Worm (Caenorhabditis elegans) whole organism, L4/young adult: ENCODE results near the gene aff-1.

Experiments used
- W03F9.2 ChIP-seq: fragments of 150-350 bp; optimal IDR thresholded peaks from 2 replicates; lab custom pipeline; 2014; ENCODE audit warnings: missing biosample characterization, missing genetic modification characterization
- dao-5 ChIP-seq: sonication (generic microtip); optimal IDR thresholded peaks from 2 replicates; lab custom pipeline; 2016; ENCODE audit warnings: missing genotype, missing genetic modification characterization, moderate library complexity, missing compliant biosample characterization
- him-1 ChIP-seq: sonication (generic microtip); optimal IDR thresholded peaks from 2 replicates; lab custom pipeline; 2016; ENCODE audit warnings: missing genotype, missing genetic modification reagents, missing genetic modification characterization, missing compliant biosample characterization

The aff-1 gene

ce11 chrII:6827388-6827787, 36.2 kb downstream of the aff-1 start:
- TF ChIP-seq dao-5 (tag; lab: Kevin White, UChicago) (no peak), him-1 (no peak), W03F9.2 (tag; lab: Kevin White, UChicago) (no peak)

DNA sequence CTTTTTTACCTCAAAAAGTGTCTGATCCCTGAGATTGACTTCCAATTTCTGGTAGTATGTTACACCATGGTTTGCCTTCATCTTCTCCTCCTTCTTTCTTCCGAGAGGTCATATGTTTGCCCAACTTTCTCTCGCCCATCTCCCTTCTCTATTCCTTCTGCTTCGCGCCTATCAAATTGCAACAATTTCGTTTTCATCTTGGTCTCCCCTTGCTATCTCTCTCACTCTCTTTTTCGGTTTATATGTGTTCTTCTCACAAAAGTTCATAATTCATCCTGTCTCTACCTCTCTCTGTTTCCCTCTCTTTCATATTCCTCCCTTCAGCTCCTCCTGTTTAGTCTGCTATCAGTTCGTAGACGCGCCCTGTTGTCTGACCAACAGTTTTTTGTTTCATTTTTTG, 36.8 kb downstream of the aff-1 start:
- TF ChIP-seq him-1 (no peak), dao-5 (tag; lab: Kevin White, UChicago) (no peak)

DNA sequence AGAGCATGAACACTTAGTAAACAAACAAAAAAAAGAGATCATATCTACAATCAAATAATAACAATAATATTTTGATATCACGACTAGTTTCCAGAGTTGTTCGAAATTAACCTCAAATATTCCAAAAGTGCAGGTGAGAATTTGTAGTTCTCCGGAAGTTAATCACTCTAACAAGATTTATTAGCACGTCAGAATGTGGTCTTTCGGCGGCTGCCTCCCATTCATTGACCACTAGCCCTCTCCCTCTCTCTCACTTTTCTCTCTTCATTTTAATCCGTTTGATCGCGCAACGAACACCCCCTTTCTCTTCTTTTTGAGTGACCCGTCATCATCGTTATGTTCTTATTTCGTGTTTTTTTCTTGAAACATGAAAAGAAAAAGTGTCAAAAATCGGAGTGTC, 37.8 kb downstream of the aff-1 start:
- TF ChIP-seq dao-5 (tag; lab: Kevin White, UChicago) (no peak), him-1 (no peak), W03F9.2 (tag; lab: Kevin White, UChicago) (no peak)

- TF ChIP-seq dao-5 (tag; lab: Kevin White, UChicago) (no peak), him-1 (no peak), W03F9.2 (tag; lab: Kevin White, UChicago) (no peak)
These were observed 39.0 kb downstream of the aff-1 start for ce11 chrII:6824524-6824923.

ce11 chrII:6823912-6824311, 39.6 kb downstream of the aff-1 start:
- TF ChIP-seq W03F9.2 (tag; lab: Kevin White, UChicago) (no peak), him-1 (peak; percentile 40), dao-5 (tag; lab: Kevin White, UChicago) (no peak)

DNA sequence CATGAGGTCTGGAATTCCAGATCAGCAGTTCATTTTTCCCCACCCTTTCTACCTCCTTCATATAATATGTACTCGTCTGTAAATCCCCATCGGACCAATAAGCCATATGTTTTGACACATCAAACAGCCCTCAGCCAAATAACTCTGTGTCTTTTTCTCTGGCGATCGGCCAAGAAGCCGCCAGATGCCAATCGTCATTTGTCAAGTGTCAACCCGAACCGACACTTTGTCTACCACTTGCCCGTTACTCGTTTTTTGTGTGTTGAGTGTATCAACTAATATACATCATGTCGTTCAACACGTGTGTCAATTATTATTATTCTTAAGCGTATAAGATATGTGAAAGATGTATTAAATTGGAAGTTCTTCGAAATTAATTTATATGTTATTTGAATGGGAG, 40.3 kb downstream of the aff-1 start:
- TF ChIP-seq W03F9.2 (tag; lab: Kevin White, UChicago) (no peak), dao-5 (tag; lab: Kevin White, UChicago) (no peak), him-1 (no peak)

DNA sequence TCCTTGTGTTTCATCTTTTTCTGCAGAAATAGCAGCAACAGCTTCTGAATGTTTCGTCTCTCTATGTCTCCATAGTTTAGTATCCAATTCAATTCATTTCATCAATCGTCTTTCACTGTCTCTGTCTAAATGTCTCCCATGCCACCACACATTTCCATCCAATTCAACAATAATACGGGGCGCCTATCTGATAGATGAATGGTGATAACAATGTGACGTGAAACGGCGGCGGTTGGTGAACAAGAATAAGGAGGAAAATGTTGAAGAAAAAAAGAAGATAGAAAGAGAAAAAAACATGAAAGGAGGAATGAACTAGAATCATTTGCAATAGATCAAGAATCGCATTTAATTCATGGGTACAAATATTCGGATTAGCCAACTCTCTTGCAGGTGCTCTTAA, 41.2 kb downstream of the aff-1 start:
- TF ChIP-seq W03F9.2 (tag; lab: Kevin White, UChicago) (no peak), him-1 (peak; percentile 5)

DNA sequence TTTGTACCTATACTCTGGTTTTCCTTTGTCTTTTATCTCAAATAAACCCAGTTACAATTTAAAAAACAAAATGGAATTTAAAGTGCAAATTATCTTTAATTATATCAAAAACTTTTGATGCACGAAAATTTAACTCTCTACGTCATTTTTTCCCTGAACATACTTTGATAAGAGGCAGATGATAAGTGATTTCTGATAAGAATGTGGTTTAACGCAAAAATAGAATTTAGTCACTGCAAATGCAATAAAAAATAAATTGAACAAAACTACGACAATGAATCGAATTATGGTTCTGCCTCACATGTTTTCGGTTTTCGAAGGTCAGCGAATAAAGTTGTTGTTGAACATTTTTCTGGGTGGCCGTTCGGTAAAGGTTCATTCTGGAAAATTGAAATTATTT, 41.7 kb downstream of the aff-1 start:
- TF ChIP-seq him-1 (no peak), dao-5 (tag; lab: Kevin White, UChicago) (no peak), W03F9.2 (tag; lab: Kevin White, UChicago) (no peak)

- TF ChIP-seq him-1 = no peak
- no peak for TF ChIP-seq dao-5 (tag; lab: Kevin White, UChicago)
- no peak for TF ChIP-seq W03F9.2 (tag; lab: Kevin White, UChicago)
These were observed 42.4 kb downstream of the aff-1 start for ce11 chrII:6821118-6821517.

DNA sequence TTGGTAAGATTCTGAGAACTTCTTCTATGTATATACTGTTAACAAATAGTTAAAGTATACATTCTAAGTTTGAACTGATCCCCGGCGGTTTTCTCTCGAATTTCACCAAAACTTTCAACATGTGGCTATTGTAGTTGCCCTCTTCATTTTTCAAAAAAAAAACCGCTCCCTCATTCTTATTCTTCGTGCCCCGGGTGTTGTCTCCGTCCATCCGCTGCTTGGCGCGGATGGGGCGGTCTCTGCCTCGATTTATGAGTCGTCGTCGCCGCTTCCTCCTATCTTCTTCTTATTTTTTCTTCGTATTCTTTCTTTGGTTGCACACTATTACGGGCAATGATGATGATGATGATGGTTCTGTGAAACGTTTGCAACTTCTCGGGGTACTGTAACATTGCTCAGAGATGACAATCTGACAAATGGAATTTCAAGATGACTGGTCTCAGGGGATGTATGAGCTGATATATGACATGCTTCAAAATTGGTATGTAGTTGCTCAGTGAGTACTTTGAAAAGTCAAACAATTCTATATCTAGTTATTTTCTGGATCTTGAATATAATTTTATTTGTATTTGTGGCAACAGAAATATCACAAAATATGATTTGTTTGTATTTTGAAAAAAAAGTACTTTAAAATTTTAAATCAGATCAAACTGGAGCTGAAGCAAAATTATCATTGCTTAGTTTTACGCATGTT, 43.1 kb downstream of the aff-1 start:
- TF ChIP-seq dao-5 (tag; lab: Kevin White, UChicago) = no peak
- TF ChIP-seq W03F9.2 (tag; lab: Kevin White, UChicago) = no peak
- TF ChIP-seq him-1 = peak; percentile 16

- no peak for TF ChIP-seq W03F9.2 (tag; lab: Kevin White, UChicago)
- no peak for TF ChIP-seq dao-5 (tag; lab: Kevin White, UChicago)
- TF ChIP-seq him-1 = no peak
These were observed 47.2 kb downstream of the aff-1 start for ce11 chrII:6816324-6816723.

ce11 chrII:6812514-6812913, 51.0 kb downstream of the aff-1 start:
- TF ChIP-seq W03F9.2 (tag; lab: Kevin White, UChicago) (no peak), dao-5 (tag; lab: Kevin White, UChicago) (no peak), him-1 (no peak)

- no peak for TF ChIP-seq him-1
- TF ChIP-seq W03F9.2 (tag; lab: Kevin White, UChicago) = no peak
- no peak for TF ChIP-seq dao-5 (tag; lab: Kevin White, UChicago)
These were observed 52.9 kb downstream of the aff-1 start, which contains the start of gene snt-1 for ce11 chrII:6810663-6811062. Gene snt-1 (plus strand): TSS chrII:6810963.
